Worm (Caenorhabditis elegans): ENCODE measurements around the gene R06B10.7.

The R06B10.7 gene

DNA sequence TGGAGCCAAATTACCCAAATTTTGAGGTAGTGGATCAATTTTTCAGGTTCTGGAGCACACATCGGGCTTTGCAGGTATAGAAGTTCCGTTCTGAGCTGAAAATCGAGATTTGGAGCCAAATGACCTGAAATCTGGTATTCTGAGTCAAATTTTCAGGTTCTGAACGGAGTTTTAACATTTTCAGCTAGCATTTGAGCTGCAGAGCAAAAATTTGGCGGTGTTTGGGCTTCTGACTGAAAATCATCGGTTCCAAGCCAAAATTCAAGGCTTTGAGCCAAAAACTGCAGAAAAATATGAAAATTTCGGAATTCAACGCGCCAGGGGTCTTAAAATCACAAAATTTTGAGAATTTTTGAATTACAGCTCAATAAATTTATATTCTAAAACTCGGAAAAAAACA, 29.8 kb upstream of the R06B10.7 start, which contains the start of the genes clc-26 and E_BE45912.2:
TSS of gene clc-26 (minus strand) at position 101 of the 400 bp plus-strand sequence.
TSS of gene E_BE45912.2 (minus strand) at position 139 of the 400 bp plus-strand sequence.
- TF ChIP-seq lsy-2 (tag; optimal IDR thresholded peaks at IDR 0.05) (no peak), nhr-2 (tag; optimal IDR thresholded peaks at IDR 0.05) (no peak), unc-39 (tag; optimal IDR thresholded peaks at IDR 0.05) (no peak), sem-2 (GFP tag; optimal IDR thresholded peaks at IDR 0.05) (no peak), blmp-1 (tag; optimal IDR thresholded peaks at IDR 0.05) (no peak), mep-1 (tag; optimal IDR thresholded peaks at IDR 0.05) (no peak)

DNA sequence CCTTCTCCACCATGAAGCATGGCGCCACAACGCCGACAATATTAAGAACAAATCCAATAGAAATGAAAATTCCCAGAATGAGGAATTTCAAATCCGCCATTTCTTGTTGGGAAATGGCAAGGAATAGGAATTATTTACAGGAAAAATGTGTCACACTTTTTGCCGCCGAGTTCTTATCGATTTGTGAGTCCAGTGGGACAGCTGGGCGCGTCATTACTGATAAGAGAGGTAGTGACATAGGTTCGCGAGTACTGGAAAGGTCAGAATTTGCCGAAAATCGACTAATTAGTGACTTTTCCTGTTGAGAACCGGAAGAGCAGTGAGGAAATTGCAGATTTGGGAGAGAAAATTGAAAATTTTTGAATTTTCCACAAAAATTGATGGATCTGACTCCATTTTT, 27.0 kb upstream of the R06B10.7 start:
- no peak for TF ChIP-seq ztf-11 (tag; optimal IDR thresholded peaks at IDR 0.05)
- TF ChIP-seq elt-1 (tag; optimal IDR thresholded peaks at IDR 0.05; ENCODE audit: borderline replicate concordance, insufficient read depth) = no peak
- no peak for TF ChIP-seq ham-2 (GFP tag; optimal IDR thresholded peaks at IDR 0.05)
- TF ChIP-seq tbx-8 (GFP tag; optimal IDR thresholded peaks at IDR 0.05) = no peak
- no peak for TF ChIP-seq bed-3 (GFP tag; optimal IDR thresholded peaks at IDR 0.05)
- no peak for TF ChIP-seq lsy-2 (tag; optimal IDR thresholded peaks at IDR 0.05)
- no peak for TF ChIP-seq ces-1 (GFP tag; optimal IDR thresholded peaks at IDR 0.05)
- TF ChIP-seq pha-4 (tag; optimal IDR thresholded peaks at IDR 0.05) = no peak
- no peak for TF ChIP-seq ceh-83 (GFP tag; optimal IDR thresholded peaks at IDR 0.05)
- no peak for TF ChIP-seq lin-32 (GFP tag; optimal IDR thresholded peaks at IDR 0.05)

DNA sequence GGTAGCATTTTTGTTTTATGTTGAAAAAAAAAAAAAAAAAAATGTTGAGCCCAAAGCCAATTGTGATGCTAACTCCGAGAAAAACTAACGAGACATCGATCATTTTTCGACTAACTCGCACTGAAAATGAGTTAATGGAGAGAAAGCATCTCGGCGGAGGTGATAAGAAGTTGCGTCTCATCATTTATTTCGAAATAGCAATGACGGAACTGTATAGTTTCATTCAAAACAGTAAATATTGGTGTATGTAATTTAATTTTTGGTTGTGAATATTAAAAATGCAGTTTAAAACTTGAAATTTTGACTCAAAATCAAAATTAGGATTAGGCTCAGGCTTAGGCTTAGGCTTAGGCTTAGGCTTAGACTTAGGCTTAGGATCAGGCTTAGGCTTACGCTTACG, 25.1 kb upstream of the R06B10.7 start, which contains the start of gene clc-25:
TSS of gene clc-25 (minus strand) at position 101 of the 400 bp plus-strand sequence.
- TF ChIP-seq snpc-4 (tag; optimal IDR thresholded peaks at IDR 0.05) = no peak
- no peak for TF ChIP-seq nhr-28 (tag; optimal IDR thresholded peaks at IDR 0.05)
- no peak for TF ChIP-seq mls-2 (tag; optimal IDR thresholded peaks at IDR 0.05)
- TF ChIP-seq nhr-2 (tag; optimal IDR thresholded peaks at IDR 0.05) = no peak
- TF ChIP-seq ceh-83 (GFP tag; optimal IDR thresholded peaks at IDR 0.05) = no peak
- TF ChIP-seq cnd-1 (tag; optimal IDR thresholded peaks at IDR 0.05) = no peak
- no peak for TF ChIP-seq ceh-43 (GFP tag; optimal IDR thresholded peaks at IDR 0.05)
- no peak for TF ChIP-seq unc-62 (GFP tag; optimal IDR thresholded peaks at IDR 0.05)
- no peak for TF ChIP-seq ceh-39 (tag; optimal IDR thresholded peaks at IDR 0.05)
- TF ChIP-seq zip-8 (tag; optimal IDR thresholded peaks at IDR 0.05) = no peak
- TF ChIP-seq ham-2 (GFP tag; optimal IDR thresholded peaks at IDR 0.05) = no peak
- TF ChIP-seq elt-3 (tag; optimal IDR thresholded peaks at IDR 0.05) = no peak

DNA sequence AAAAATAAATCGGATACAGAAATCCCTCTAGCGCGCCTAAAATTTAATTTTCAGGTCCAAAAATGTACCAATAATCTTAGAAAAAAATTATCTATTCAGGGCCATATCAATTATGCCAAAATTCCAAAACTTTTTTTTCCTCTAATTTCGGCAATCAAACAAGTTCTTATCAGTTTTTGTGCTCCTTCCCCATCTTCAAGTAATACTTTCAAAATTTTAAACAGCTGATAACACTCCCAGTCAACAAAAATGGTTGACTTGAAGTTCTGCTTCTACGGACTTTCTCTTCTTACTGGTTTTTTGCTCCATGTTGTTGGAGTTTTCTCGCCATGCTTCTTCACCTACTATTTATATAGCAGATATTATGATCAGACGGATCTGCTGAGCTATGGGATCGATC, 19.5 kb upstream of the R06B10.7 start, which contains the start of gene clc-23:
TSS of gene clc-23 (plus strand) at position 223 of the 400 bp plus-strand sequence.
- TF ChIP-seq ceh-83 (GFP tag; optimal IDR thresholded peaks at IDR 0.05) (no peak), elt-1 (tag; optimal IDR thresholded peaks at IDR 0.05; ENCODE audit: borderline replicate concordance, insufficient read depth) (no peak), snpc-4 (tag; optimal IDR thresholded peaks at IDR 0.05) (no peak), elt-3 (tag; optimal IDR thresholded peaks at IDR 0.05) (no peak), nhr-28 (tag; optimal IDR thresholded peaks at IDR 0.05) (no peak), blmp-1 (tag; optimal IDR thresholded peaks at IDR 0.05) (no peak), sem-2 (GFP tag; optimal IDR thresholded peaks at IDR 0.05) (no peak), mab-5 (tag; optimal IDR thresholded peaks at IDR 0.05) (no peak), flh-1 (GFP tag; optimal IDR thresholded peaks at IDR 0.05) (no peak), bed-3 (GFP tag; optimal IDR thresholded peaks at IDR 0.05) (no peak), unc-39 (tag; optimal IDR thresholded peaks at IDR 0.05) (no peak), nhr-2 (tag; optimal IDR thresholded peaks at IDR 0.05) (no peak), tbx-8 (GFP tag; optimal IDR thresholded peaks at IDR 0.05) (no peak), pha-4 (tag; optimal IDR thresholded peaks at IDR 0.05) (no peak), mls-2 (tag; optimal IDR thresholded peaks at IDR 0.05) (no peak), ces-1 (GFP tag; optimal IDR thresholded peaks at IDR 0.05) (no peak), M03D4.4 (tag; optimal IDR thresholded peaks at IDR 0.05) (no peak), lsy-2 (tag; optimal IDR thresholded peaks at IDR 0.05) (no peak)

DNA sequence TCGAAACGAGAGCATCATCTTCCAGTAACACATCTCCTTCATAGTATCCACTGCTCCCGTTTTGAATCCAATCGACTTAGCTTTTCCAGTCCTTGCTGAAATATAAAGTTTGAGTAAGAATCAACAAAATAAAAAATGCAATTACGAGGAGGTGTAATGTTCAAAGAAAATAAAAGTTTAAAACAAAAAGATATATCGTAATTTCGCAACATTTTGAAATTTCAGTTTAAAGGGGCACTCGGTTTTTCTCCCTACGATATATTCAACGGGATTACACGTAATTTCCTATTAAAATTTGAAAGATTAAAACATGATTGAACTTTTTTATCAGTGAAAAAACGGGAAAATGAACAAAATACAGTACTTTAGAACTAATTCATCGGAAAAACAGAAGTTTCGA, 14.9 kb upstream of the R06B10.7 start, which contains the start of gene Y34F4.3:
TSS of gene Y34F4.3 (minus strand) at position 101 of the 400 bp plus-strand sequence.
- TF ChIP-seq mls-2 (tag; optimal IDR thresholded peaks at IDR 0.05) = no peak
- no peak for TF ChIP-seq drap-1 (GFP tag; optimal IDR thresholded peaks at IDR 0.05)
- TF ChIP-seq ceh-43 (GFP tag; optimal IDR thresholded peaks at IDR 0.05) = no peak
- TF ChIP-seq lin-13 (tag; optimal IDR thresholded peaks at IDR 0.05) = no peak
- TF ChIP-seq nhr-12 (tag; optimal IDR thresholded peaks at IDR 0.05) = no peak
- no peak for TF ChIP-seq zip-8 (tag; optimal IDR thresholded peaks at IDR 0.05)
- no peak for TF ChIP-seq cnd-1 (tag; optimal IDR thresholded peaks at IDR 0.05)
- TF ChIP-seq nhr-2 (tag; optimal IDR thresholded peaks at IDR 0.05) = no peak
- TF ChIP-seq ceh-39 (tag; optimal IDR thresholded peaks at IDR 0.05) = no peak
- TF ChIP-seq nhr-28 (tag; optimal IDR thresholded peaks at IDR 0.05) = no peak
- TF ChIP-seq M03D4.4 (tag; optimal IDR thresholded peaks at IDR 0.05) = no peak
- no peak for TF ChIP-seq unc-62 (GFP tag; optimal IDR thresholded peaks at IDR 0.05)
- no peak for TF ChIP-seq snpc-4 (tag; optimal IDR thresholded peaks at IDR 0.05)
- TF ChIP-seq elt-1 (tag; optimal IDR thresholded peaks at IDR 0.05; ENCODE audit: borderline replicate concordance, insufficient read depth) = no peak

Measured in whole organism, mixed stage, embryonic.